Fruit fly (Drosophila melanogaster): ENCODE results near the gene PGRP-LD.

PGRP-LD gene

dm6 chr3L:5793967-5794366, 14.1 kb downstream of the PGRP-LD start, which contains the start of gene Bre1 (continued):
- peak; percentile 34 for TF ChIP-seq Fer1 (GFP tag; optimal IDR thresholded peaks at IDR 0.05)
- peak; percentile 16 for TF ChIP-seq Lhr (GFP tag; optimal IDR thresholded peaks at IDR 0.05)
- no peak for TF ChIP-seq CG1647 (GFP tag; optimal IDR thresholded peaks at IDR 0.05)
- peak; percentile 94 for TF ChIP-seq gfzf (GFP tag; optimal IDR thresholded peaks at IDR 0.05)
- no peak for TF ChIP-seq Deaf1 (tag; optimal IDR thresholded peaks at IDR 0.05)
- peak in 1 of 2 experiments; percentile 43 for TF ChIP-seq Pdp1 (GFP tag; optimal IDR thresholded peaks at IDR 0.05)
- TF ChIP-seq CG34422 (GFP tag; IDR thresholded peaks at IDR 0.05) = peak; percentile 33; the same call in 1 of the 3 replicates
- peak; percentile 26; the same call in 2 of the 3 replicates for TF ChIP-seq row (GFP tag; IDR thresholded peaks at IDR 0.05)
- 0 out of 3 replicates have a peak, but pooled peaks have one; percentile 15 for TF ChIP-seq Dbx (GFP tag; IDR thresholded peaks at IDR 0.05)
- TF ChIP-seq CG9797 (GFP tag; optimal IDR thresholded peaks at IDR 0.05) = peak; percentile 99
- TF ChIP-seq Stat92E (GFP tag; optimal IDR thresholded peaks at IDR 0.05) = peak in 1 of 3 experiments; percentile 50
- TF ChIP-seq CoRest (tag; optimal IDR thresholded peaks at IDR 0.05) = peak; percentile 24
- TF ChIP-seq sug (tag; optimal IDR thresholded peaks at IDR 0.05) = peak; percentile 9
- peak; percentile 77 for TF ChIP-seq Dll (GFP tag; IDR thresholded peaks at IDR 0.05; ENCODE audit: partially characterized antibody)
- TF ChIP-seq Dp (GFP tag; optimal IDR thresholded peaks at IDR 0.05) = peak; percentile 95
- 0 out of 4 replicates have a peak, but pooled peaks have one; percentile 73 for TF ChIP-seq chinmo (GFP tag; IDR thresholded peaks at IDR 0.05; ENCODE audit: partially characterized antibody)
- no peak for TF ChIP-seq HLHmδ (GFP tag; optimal IDR thresholded peaks at IDR 0.05)
- TF ChIP-seq unc-4 (GFP tag; IDR thresholded peaks at IDR 0.05; ENCODE audit: partially characterized antibody) = peak; percentile 80; the same call in 1 of the 2 replicates
- TF ChIP-seq CG6791 (GFP tag; IDR thresholded peaks at IDR 0.05; ENCODE audit: partially characterized antibody) = peak; percentile 72; the same call in 2 of the 3 replicates
- no peak for TF ChIP-seq CG15073 (GFP tag; optimal IDR thresholded peaks at IDR 0.05)
- peak; percentile 32 for TF ChIP-seq zen (tag; optimal IDR thresholded peaks at IDR 0.05)
- peak; percentile 87 for TF ChIP-seq CG2116 (GFP tag; optimal IDR thresholded peaks at IDR 0.05)
- peak; percentile 63 for TF ChIP-seq CG14710 (tag; optimal IDR thresholded peaks at IDR 0.05)
- no peak for TF ChIP-seq ftz-f1 (GFP tag; optimal IDR thresholded peaks at IDR 0.05)
- TF ChIP-seq CG6683 (GFP tag; optimal IDR thresholded peaks at IDR 0.05) = no peak
- TF ChIP-seq Bgb (GFP tag; IDR thresholded peaks at IDR 0.05; ENCODE audit: partially characterized antibody) = peak; percentile 77
- TF ChIP-seq slbo (GFP tag; IDR thresholded peaks at IDR 0.05) = no peak; the same call in 1 of the 2 replicates
- peak; percentile 62 for TF ChIP-seq Doc3 (GFP tag; IDR thresholded peaks at IDR 0.05; ENCODE audit: partially characterized antibody)
- peak; percentile 99 for TF ChIP-seq her (GFP tag; optimal IDR thresholded peaks at IDR 0.05)
- TF ChIP-seq vvl (GFP tag; IDR thresholded peaks at IDR 0.05) = 0 out of 2 replicates have a peak, but pooled peaks have one; percentile 22
- TF ChIP-seq seq (GFP tag; IDR thresholded peaks at IDR 0.05) = no peak
- TF ChIP-seq gcm (GFP tag; optimal IDR thresholded peaks at IDR 0.05) = peak; percentile 45
- no peak for TF ChIP-seq az2 (GFP tag; optimal IDR thresholded peaks at IDR 0.05)
- peak; percentile 64 for TF ChIP-seq CG12659 (GFP tag; optimal IDR thresholded peaks at IDR 0.05)
- TF ChIP-seq grn (GFP tag; optimal IDR thresholded peaks at IDR 0.05) = no peak
- TF ChIP-seq sna (GFP tag; IDR thresholded peaks at IDR 0.05; ENCODE audit: partially characterized antibody) = peak; percentile 76; the same call in 1 of the 2 replicates
- TF ChIP-seq hbn (GFP tag; IDR thresholded peaks at IDR 0.05; ENCODE audit: partially characterized antibody) = peak; percentile 78
- no peak for TF ChIP-seq E2f1 (GFP tag; IDR thresholded peaks at IDR 0.05)
- no peak for TF ChIP-seq dysf (GFP tag; IDR thresholded peaks at IDR 0.05)
- TF ChIP-seq CG15514 (GFP tag; optimal IDR thresholded peaks at IDR 0.05) = peak; percentile 67
- peak; percentile 67 for TF ChIP-seq Scr (GFP tag; IDR thresholded peaks at IDR 0.05; ENCODE audit: partially characterized antibody)
- TF ChIP-seq CG17186 (GFP tag; optimal IDR thresholded peaks at IDR 0.05) = peak; percentile 48
- TF ChIP-seq nmo (GFP tag; optimal IDR thresholded peaks at IDR 0.05) = peak; percentile 55
- TF ChIP-seq Adf1 (GFP tag; IDR thresholded peaks at IDR 0.05) = no peak
- peak; percentile 41; the same call in 1 of the 2 replicates for TF ChIP-seq inv (GFP tag; IDR thresholded peaks at IDR 0.05; ENCODE audit: partially characterized antibody)
- peak; percentile 58; the same call in 2 of the 3 replicates for TF ChIP-seq zen2 (GFP tag; IDR thresholded peaks at IDR 0.05; ENCODE audit: partially characterized antibody)
- TF ChIP-seq nerfin-1 (tag; optimal IDR thresholded peaks at IDR 0.05) = peak; percentile 1
